Worm (Caenorhabditis elegans) whole organism, L3 larva: ENCODE results near the gene sams-3.

ENCODE experiments used
- R02D3.7 ChIP-seq: fragments of 150-350 bp; optimal IDR thresholded peaks from 2 replicates; lab custom pipeline; 2014; ENCODE audit warnings: missing biosample characterization, missing genetic modification characterization
- ZK546.5 ChIP-seq: sonication (generic microtip); optimal IDR thresholded peaks from 2 replicates; lab custom pipeline; 2017; ENCODE audit warnings: missing biosample characterization, missing genetic modification characterization
- aly-2 ChIP-seq: fragments of 150-350 bp; optimal IDR thresholded peaks from 2 replicates; lab custom pipeline; 2014; ENCODE audit warnings: missing biosample characterization, missing genetic modification characterization
- ama-1 ChIP-seq: fragments of 150-350 bp; optimal IDR thresholded peaks from 2 replicates; lab custom pipeline; 2018
- ceh-16 ChIP-seq: sonication (generic microtip); optimal IDR thresholded peaks from 2 replicates; lab custom pipeline; 2017; ENCODE audit warnings: missing biosample characterization, missing genetic modification characterization
- ceh-28 ChIP-seq: fragments of 150-350 bp; optimal IDR thresholded peaks from 2 replicates; lab custom pipeline; 2014; ENCODE audit warnings: missing biosample characterization, missing genetic modification reagents, missing genetic modification characterization
- ceh-82 ChIP-seq: fragments of 150-350 bp; optimal IDR thresholded peaks from 2 replicates; lab custom pipeline; 2014; ENCODE audit warnings: missing biosample characterization, missing genetic modification characterization
- ceh-9 ChIP-seq: sonication (generic microtip); optimal IDR thresholded peaks from 2 replicates; lab custom pipeline; 2018; ENCODE audit warnings: missing biosample characterization, missing genetic modification characterization
- daf-12 ChIP-seq: fragments of 150-350 bp; optimal IDR thresholded peaks from 2 replicates; lab custom pipeline; 2014; ENCODE audit warnings: missing biosample characterization, missing genetic modification reagents, missing genetic modification characterization
- egl-27 ChIP-seq: sonication (generic microtip); optimal IDR thresholded peaks from 4 replicates; lab custom pipeline; 2017; ENCODE audit warnings: missing biosample characterization, missing genetic modification reagents, missing genetic modification characterization
- egl-5 ChIP-seq: fragments of 150-350 bp; optimal IDR thresholded peaks from 2 replicates; lab custom pipeline; 2017; ENCODE audit warnings: missing biosample characterization, missing genetic modification reagents, missing genetic modification characterization, inconsistent platforms
- elt-1 ChIP-seq: fragments of 150-350 bp; optimal IDR thresholded peaks from 2 replicates; lab custom pipeline; 2014; ENCODE audit warnings: missing biosample characterization, missing genetic modification characterization
- elt-2 ChIP-seq: sonication (generic microtip); optimal IDR thresholded peaks from 2 replicates; lab custom pipeline; 2016; ENCODE audit warnings: missing genetic modification reagents, mild to moderate bottlenecking, missing genetic modification characterization, missing compliant biosample characterization
- elt-3 ChIP-seq, 3 experiments: fragments of 150-350 bp in 1 of 3; sonication (generic microtip) in 2 of 3; optimal IDR thresholded peaks; 2 replicates in 2 of 3; 4 replicates in 1 of 3; lab custom pipeline; 2014 to 2017; ENCODE audit warnings: missing biosample characterization in 3 of 3, missing genetic modification characterization in 3 of 3
- eor-1 ChIP-seq, 2 experiments: fragments of 150-350 bp; optimal IDR thresholded peaks; 2 replicates each; lab custom pipeline; 2014 to 2018; ENCODE audit warnings: missing biosample characterization in 2 of 2, missing genetic modification characterization in 2 of 2
- fkh-10 ChIP-seq: sonication (generic microtip); optimal IDR thresholded peaks from 2 replicates; lab custom pipeline; 2017; ENCODE audit warnings: missing biosample characterization, missing genetic modification reagents, missing genetic modification characterization
- fkh-2 ChIP-seq: fragments of 150-350 bp; optimal IDR thresholded peaks from 2 replicates; lab custom pipeline; 2014; ENCODE audit warnings: missing biosample characterization, missing genetic modification reagents, missing genetic modification characterization
- fos-1 ChIP-seq: fragments of 150-350 bp; optimal IDR thresholded peaks from 2 replicates; lab custom pipeline; 2014; ENCODE audit warnings: missing biosample characterization, missing genetic modification characterization
- hmg-11 ChIP-seq: sonication (generic microtip); optimal IDR thresholded peaks from 2 replicates; lab custom pipeline; 2016; ENCODE audit warnings: missing genetic modification characterization, missing compliant biosample characterization
- jun-1 ChIP-seq: fragments of 150-350 bp; optimal IDR thresholded peaks from 2 replicates; lab custom pipeline; 2014; ENCODE audit warnings: missing biosample characterization, missing genetic modification reagents, missing genetic modification characterization
- lin-15B ChIP-seq: fragments of 150-350 bp; optimal IDR thresholded peaks from 2 replicates; lab custom pipeline; 2014; ENCODE audit warnings: missing biosample characterization, missing genetic modification characterization
- lin-39 ChIP-seq: fragments of 150-350 bp; optimal IDR thresholded peaks from 2 replicates; lab custom pipeline; 2018; ENCODE audit warnings: missing biosample characterization, missing genetic modification reagents, missing genetic modification characterization
- lsy-12 ChIP-seq: sonication (generic microtip); optimal IDR thresholded peaks from 2 replicates; lab custom pipeline; 2016; ENCODE audit warnings: mild to moderate bottlenecking, missing genetic modification characterization, missing compliant biosample characterization
- mdl-1 ChIP-seq: fragments of 150-350 bp; optimal IDR thresholded peaks from 2 replicates; lab custom pipeline; 2014; ENCODE audit warnings: missing biosample characterization, missing genetic modification characterization
- mml-1 ChIP-seq: fragments of 150-350 bp; sonication (generic microtip); optimal IDR thresholded peaks from 3 replicates; lab custom pipeline; 2014; ENCODE audit warnings: missing biosample characterization, missing genetic modification characterization
- nfya-1 ChIP-seq: sonication (generic microtip); optimal IDR thresholded peaks from 2 replicates; lab custom pipeline; 2017; ENCODE audit warnings: missing genetic modification characterization, mild to moderate bottlenecking, missing compliant biosample characterization, antibody characterized with exemption, moderate library complexity; ENCODE audit not compliant: insufficient read depth
- nhr-11 ChIP-seq: fragments of 150-350 bp; optimal IDR thresholded peaks from 2 replicates; lab custom pipeline; 2014; ENCODE audit warnings: missing biosample characterization, missing genetic modification characterization
- nhr-12 ChIP-seq: fragments of 150-350 bp; optimal IDR thresholded peaks from 2 replicates; lab custom pipeline; 2014; ENCODE audit warnings: missing biosample characterization, missing genetic modification characterization
- nhr-23 ChIP-seq: fragments of 150-350 bp; optimal IDR thresholded peaks from 2 replicates; lab custom pipeline; 2014; ENCODE audit warnings: missing biosample characterization, missing genetic modification reagents, missing genetic modification characterization
- nhr-237 ChIP-seq: fragments of 150-350 bp; optimal IDR thresholded peaks from 2 replicates; lab custom pipeline; 2014; ENCODE audit warnings: missing biosample characterization, missing genetic modification characterization
- nhr-25 ChIP-seq: sonication (generic microtip); optimal IDR thresholded peaks from 2 replicates; lab custom pipeline; 2017; ENCODE audit warnings: missing biosample characterization, missing genetic modification characterization
- nhr-28 ChIP-seq: fragments of 150-350 bp; optimal IDR thresholded peaks from 2 replicates; lab custom pipeline; 2014; ENCODE audit warnings: missing biosample characterization, missing genetic modification characterization
- nhr-43 ChIP-seq: sonication (generic microtip); optimal IDR thresholded peaks from 2 replicates; lab custom pipeline; 2016; ENCODE audit warnings: mild to moderate bottlenecking, missing genetic modification characterization, missing compliant biosample characterization; ENCODE audit not compliant: poor library complexity, severe bottlenecking
- nhr-67 ChIP-seq: fragments of 150-350 bp; optimal IDR thresholded peaks from 2 replicates; lab custom pipeline; 2014; ENCODE audit warnings: missing biosample characterization, missing genetic modification characterization
- nhr-76 ChIP-seq: fragments of 150-350 bp; sonication (generic microtip); optimal IDR thresholded peaks from 5 replicates; lab custom pipeline; 2014; ENCODE audit warnings: missing biosample characterization, missing genetic modification characterization
- nhr-77 ChIP-seq: fragments of 150-350 bp; optimal IDR thresholded peaks from 2 replicates; lab custom pipeline; 2014; ENCODE audit warnings: missing biosample characterization, missing genetic modification characterization
- pha-4 ChIP-seq: fragments of 150-350 bp; optimal IDR thresholded peaks from 2 replicates; lab custom pipeline; 2014; ENCODE audit warnings: missing biosample characterization, missing genetic modification reagents, missing genetic modification characterization
- pqm-1 ChIP-seq: fragments of 150-350 bp; optimal IDR thresholded peaks from 2 replicates; lab custom pipeline; 2017; ENCODE audit warnings: missing biosample characterization, missing genetic modification characterization, inconsistent platforms
- sea-2 ChIP-seq: fragments of 150-350 bp; sonication (generic microtip); optimal IDR thresholded peaks from 4 replicates; lab custom pipeline; 2014; ENCODE audit warnings: missing biosample characterization, missing genetic modification reagents, missing genetic modification characterization
- skn-1 ChIP-seq: fragments of 150-350 bp; optimal IDR thresholded peaks from 2 replicates; lab custom pipeline; 2014; ENCODE audit warnings: missing biosample characterization, missing genetic modification characterization
- snpc-4 ChIP-seq: fragments of 150-350 bp; optimal IDR thresholded peaks from 2 replicates; lab custom pipeline; 2014; ENCODE audit warnings: missing biosample characterization, missing genetic modification characterization
- tbx-2 ChIP-seq: sonication (generic microtip); optimal IDR thresholded peaks from 2 replicates; lab custom pipeline; 2016; ENCODE audit warnings: mild to moderate bottlenecking, missing genetic modification characterization, missing compliant biosample characterization
- unc-39 ChIP-seq: sonication (generic microtip); optimal IDR thresholded peaks from 4 replicates; lab custom pipeline; 2017; ENCODE audit warnings: missing biosample characterization, missing genetic modification characterization
- unc-62 ChIP-seq: fragments of 150-350 bp; sonication (generic microtip); optimal IDR thresholded peaks from 4 replicates; lab custom pipeline; 2014; ENCODE audit warnings: missing biosample characterization, missing genetic modification reagents, missing genetic modification characterization
- zag-1 ChIP-seq: fragments of 150-350 bp; optimal IDR thresholded peaks from 2 replicates; lab custom pipeline; 2014; ENCODE audit warnings: missing biosample characterization, missing genetic modification characterization
- ztf-11 ChIP-seq: fragments of 150-350 bp; optimal IDR thresholded peaks from 2 replicates; lab custom pipeline; 2014; ENCODE audit warnings: missing biosample characterization, missing genetic modification characterization
- ztf-4 ChIP-seq: fragments of 150-350 bp; optimal IDR thresholded peaks from 2 replicates; lab custom pipeline; 2014; ENCODE audit warnings: missing biosample characterization, missing genetic modification characterization

Gene sams-3

DNA sequence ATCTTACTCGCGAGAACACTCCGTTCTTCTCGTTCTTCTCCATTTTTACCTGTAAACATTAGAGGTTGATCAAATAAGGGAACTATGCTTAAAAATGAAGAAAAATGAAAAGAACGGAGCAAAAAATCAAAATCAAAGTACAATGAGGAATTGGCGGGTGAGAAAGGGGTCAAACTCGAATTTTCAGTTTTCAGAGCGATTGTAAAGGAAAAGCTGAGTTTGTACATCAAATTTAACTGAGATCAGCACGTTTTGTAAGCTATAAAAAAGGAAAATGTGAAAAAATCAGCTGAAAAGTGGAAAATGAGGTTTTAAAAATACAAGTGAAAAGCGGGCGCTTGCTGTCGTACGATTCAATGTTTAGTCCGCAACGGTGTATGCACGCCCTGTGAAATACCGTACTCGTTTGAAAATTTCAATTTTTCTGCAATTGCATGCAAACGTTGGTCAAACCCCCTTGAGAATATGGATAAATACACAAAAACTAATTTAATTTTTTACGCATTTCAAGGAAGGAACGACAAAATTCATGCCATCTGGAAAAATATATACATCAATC lies 34.3 kb upstream of the sams-3 start, which contains the start of gene oops-1:
Gene oops-1 (minus strand): TSS at position 51 of the 559 bp plus-strand sequence.
- TF ChIP-seq zag-1 (tag; lab: Kevin White, UChicago) (no peak), skn-1 (tag; lab: Kevin White, UChicago) (no peak), elt-3 (tag; optimal IDR thresholded peaks at IDR 0.05; lab: Kevin White, UChicago) (no peak), nhr-25 (no peak), sea-2 (GFP tag; lab: Kevin White, UChicago) (no peak), ztf-11 (tag; lab: Kevin White, UChicago) (no peak), mml-1 (tag; lab: Kevin White, UChicago) (no peak), jun-1 (tag; lab: Kevin White, UChicago) (no peak), ztf-4 (no peak)
- TF ChIP-seq, all 47 proteins: peak for 0

DNA sequence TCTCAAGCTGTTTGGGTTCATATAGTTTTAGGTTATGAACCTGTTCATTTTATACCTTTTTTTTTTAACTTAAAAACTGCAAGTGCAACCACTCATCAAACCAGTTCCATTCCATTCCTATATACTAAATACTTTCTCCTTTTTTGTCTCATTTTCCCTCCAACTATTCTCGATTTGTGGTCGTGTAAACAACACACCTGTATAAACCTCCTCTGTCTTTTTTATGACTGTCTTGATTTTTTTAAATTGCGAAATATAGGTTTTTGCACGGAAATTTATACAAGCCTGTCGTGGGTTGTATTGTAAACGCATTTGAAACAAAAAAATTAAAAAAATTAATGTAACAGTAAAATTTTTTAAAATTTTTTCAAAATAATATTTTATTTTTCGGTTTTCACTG lies 32.0 kb upstream of the sams-3 start:
- TF ChIP-seq nhr-11 (tag; lab: Kevin White, UChicago): no peak
- TF ChIP-seq skn-1 (tag; lab: Kevin White, UChicago): no peak
- TF ChIP-seq pha-4 (tag; lab: Kevin White, UChicago): peak; percentile 16
- TF ChIP-seq snpc-4 (tag; lab: Kevin White, UChicago): no peak
- TF ChIP-seq, all 47 proteins: peak for 1

DNA sequence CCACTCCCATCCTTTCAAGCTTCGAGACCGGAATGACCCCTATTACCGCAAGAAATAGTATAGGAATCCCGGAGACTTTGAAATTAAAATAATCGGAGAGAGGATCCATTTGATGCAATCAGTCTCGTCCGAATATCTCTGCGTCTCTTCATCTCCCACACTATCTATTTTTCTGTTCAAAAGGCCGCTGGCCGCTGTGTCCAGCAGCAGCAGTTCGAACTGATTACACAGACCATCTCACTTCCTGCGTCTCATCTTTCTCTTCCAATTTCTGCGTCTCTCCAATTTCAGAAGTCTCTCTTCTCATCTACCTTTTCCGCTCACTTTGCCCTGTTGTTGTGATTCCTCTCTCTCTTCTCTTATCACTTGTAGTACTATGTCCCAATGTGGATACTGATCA lies 31.0 kb upstream of the sams-3 start:
- TF ChIP-seq ceh-9 (tag; lab: Kevin White, UChicago): no peak
- TF ChIP-seq aly-2 (tag; lab: Kevin White, UChicago): no peak
- TF ChIP-seq mml-1 (tag; lab: Kevin White, UChicago): no peak
- no peak for TF ChIP-seq snpc-4 (tag; lab: Kevin White, UChicago)
- no peak for TF ChIP-seq ceh-16
- no peak for TF ChIP-seq ama-1 (lab: Kevin White, UChicago)
- no peak for TF ChIP-seq ZK546.5 (tag; lab: Kevin White, UChicago)
- TF ChIP-seq zag-1 (tag; lab: Kevin White, UChicago): no peak
- TF ChIP-seq tbx-2 (tag; lab: Kevin White, UChicago): no peak
- no peak for TF ChIP-seq nhr-76 (tag; lab: Kevin White, UChicago)
- TF ChIP-seq lin-15B (tag; lab: Kevin White, UChicago): peak; percentile 18
- TF ChIP-seq nhr-43 (tag; lab: Kevin White, UChicago): peak; percentile 76
- TF ChIP-seq lsy-12 (tag; lab: Kevin White, UChicago): no peak
- no peak for TF ChIP-seq fkh-10 (GFP tag; lab: Kevin White, UChicago)
- TF ChIP-seq unc-39 (tag; lab: Kevin White, UChicago): no peak
- TF ChIP-seq eor-1 (tag; optimal IDR thresholded peaks at IDR 0.05; lab: Kevin White, UChicago): no peak
- peak; percentile 80 for TF ChIP-seq elt-2 (tag; lab: Kevin White, UChicago)
- TF ChIP-seq elt-3 (tag; optimal IDR thresholded peaks at IDR 0.05; lab: Kevin White, UChicago): peak in 2 of 3 experiments; percentile 8
- TF ChIP-seq pha-4 (tag; lab: Kevin White, UChicago): peak; percentile 79
- TF ChIP-seq nhr-77 (tag; lab: Kevin White, UChicago): no peak
- TF ChIP-seq skn-1 (tag; lab: Kevin White, UChicago): no peak
- TF ChIP-seq nhr-28: no peak
- TF ChIP-seq elt-1 (tag; lab: Kevin White, UChicago): peak; percentile 16
- TF ChIP-seq nhr-23 (tag; lab: Kevin White, UChicago): peak; percentile 84
- no peak for TF ChIP-seq nhr-67 (tag; lab: Kevin White, UChicago)
- TF ChIP-seq fos-1 (tag; lab: Kevin White, UChicago): no peak
- TF ChIP-seq fkh-2 (tag; lab: Kevin White, UChicago): no peak
- no peak for TF ChIP-seq ceh-82 (tag; lab: Kevin White, UChicago)
- TF ChIP-seq daf-12: no peak
- TF ChIP-seq hmg-11 (tag; lab: Kevin White, UChicago): peak; percentile 54
- TF ChIP-seq nhr-12 (tag; lab: Kevin White, UChicago): no peak
- TF ChIP-seq ceh-28 (tag; lab: Kevin White, UChicago): peak; percentile 56
- TF ChIP-seq lin-39 (tag; lab: Kevin White, UChicago): peak; percentile 34
- no peak for TF ChIP-seq ztf-4
- no peak for TF ChIP-seq unc-62 (GFP tag; lab: Kevin White, UChicago)
- peak; percentile 80 for TF ChIP-seq pqm-1 (tag; lab: Kevin White, UChicago)
- peak; percentile 63 for TF ChIP-seq nhr-25
- TF ChIP-seq R02D3.7 (tag; lab: Kevin White, UChicago): peak; percentile 54
- TF ChIP-seq jun-1 (tag; lab: Kevin White, UChicago): peak; percentile 59
- peak; percentile 48 for TF ChIP-seq egl-5 (tag; lab: Kevin White, UChicago)
- no peak for TF ChIP-seq ztf-11 (tag; lab: Kevin White, UChicago)
- TF ChIP-seq nhr-237: no peak
- peak; percentile 56 for TF ChIP-seq nfya-1 (tag; lab: Kevin White, UChicago)
- no peak for TF ChIP-seq mdl-1 (tag; lab: Kevin White, UChicago)
- TF ChIP-seq nhr-11 (tag; lab: Kevin White, UChicago): no peak
- TF ChIP-seq egl-27 (tag; lab: Kevin White, UChicago): no peak
- no peak for TF ChIP-seq sea-2 (GFP tag; lab: Kevin White, UChicago)
